Worm (Caenorhabditis elegans): ENCODE measurements around the gene sfrp-1.

DNA sequence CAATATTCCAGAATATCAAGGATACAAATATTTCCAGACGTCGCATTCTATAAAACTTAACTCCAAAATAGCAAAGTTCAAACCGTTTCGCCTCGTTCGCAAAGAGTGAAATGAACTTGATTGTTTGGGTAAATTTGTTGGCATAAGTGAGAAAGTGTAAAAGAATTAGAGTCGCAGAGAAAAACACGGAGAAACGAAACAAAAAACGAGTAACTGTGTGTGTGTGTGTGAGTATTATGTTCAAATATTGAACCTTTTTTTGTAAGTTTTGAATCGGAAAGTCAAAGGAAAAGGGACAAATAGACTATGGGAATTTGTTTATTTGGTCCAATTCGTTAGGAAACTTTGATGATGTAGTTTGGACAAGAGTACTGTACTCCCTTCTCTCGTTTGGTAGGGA lies 29.3 kb upstream of the sfrp-1 start, which contains the start of gene acp-7:
- no peak for TF ChIP-seq hmg-4 (GFP tag; optimal IDR thresholded peaks at IDR 0.05)
- no peak for TF ChIP-seq pes-1 (GFP tag; IDR thresholded peaks at IDR 0.05)
- no peak for TF ChIP-seq ets-7 (tag; optimal IDR thresholded peaks at IDR 0.05)
- no peak for TF ChIP-seq flt-1 (GFP tag; IDR thresholded peaks at IDR 0.05)
- no peak for TF ChIP-seq hnd-1 (tag; optimal IDR thresholded peaks at IDR 0.05)
- no peak for TF ChIP-seq sea-1 (GFP tag; conservative IDR thresholded peaks at IDR 0.05)
- no peak for TF ChIP-seq tbx-37 (GFP tag; conservative IDR thresholded peaks at IDR 0.05)
- TF ChIP-seq ama-1 (optimal IDR thresholded peaks at IDR 0.05): no peak
- no peak for TF ChIP-seq F13C5.2 (tag; optimal IDR thresholded peaks at IDR 0.05)
- no peak for TF ChIP-seq B0310.2 (tag; optimal IDR thresholded peaks at IDR 0.05)
- TF ChIP-seq hmbx-1 (tag; optimal IDR thresholded peaks at IDR 0.05): no peak
- TF ChIP-seq ceh-13 (GFP tag; optimal IDR thresholded peaks at IDR 0.05): no peak
